Fruit fly (Drosophila melanogaster): Measurements from ENCODE around the gene CG34109.

Gene CG34109

dm6 chr2L:10093788-10094187, at the start of gene CG34109:
TSS of gene CG34109 (plus strand) at chr2L:10094088.
- TF ChIP-seq Blimp-1 (GFP tag; optimal IDR thresholded peaks at IDR 0.05): no peak
- no peak for TF ChIP-seq eg (GFP tag; IDR thresholded peaks at IDR 0.05)
- no peak for TF ChIP-seq salr (GFP tag; optimal IDR thresholded peaks at IDR 0.05)
- no peak for TF ChIP-seq CG6163 (GFP tag; IDR thresholded peaks at IDR 0.05)
- TF ChIP-seq Sox14 (GFP tag; optimal IDR thresholded peaks at IDR 0.05): no peak
- TF ChIP-seq Ets21C (GFP tag; optimal IDR thresholded peaks at IDR 0.05): no peak
- no peak for TF ChIP-seq CG6808 (GFP tag; optimal IDR thresholded peaks at IDR 0.05)
- TF ChIP-seq CG32006 (GFP tag; optimal IDR thresholded peaks at IDR 0.05): no peak
- no peak for TF ChIP-seq net (GFP tag; optimal IDR thresholded peaks at IDR 0.05)

- TF ChIP-seq Sox14 (GFP tag; optimal IDR thresholded peaks at IDR 0.05): no peak
- no peak for TF ChIP-seq fkh (GFP tag; optimal IDR thresholded peaks at IDR 0.05)
- peak; percentile 14 for TF ChIP-seq vri (GFP tag; optimal IDR thresholded peaks at IDR 0.05)
- no peak for TF ChIP-seq OdsH (GFP tag; optimal IDR thresholded peaks at IDR 0.05)
- no peak for TF ChIP-seq CG3032 (tag; optimal IDR thresholded peaks at IDR 0.05)
Observed at dm6 chr2L:10049280-10049679, 44.6 kb upstream of the CG34109 start, which contains the start of gene CG33301. TSS of gene CG33301 (plus strand) at chr2L:10049580.

- TF ChIP-seq svp (GFP tag) (peak; percentile 15), net (GFP tag; optimal IDR thresholded peaks at IDR 0.05) (no peak), Eip78C (GFP tag) (peak; percentile 20), Blimp-1 (GFP tag; optimal IDR thresholded peaks at IDR 0.05) (peak; percentile 85)
Observed at dm6 chr2L:10053583-10054263, 40.2 kb upstream of the CG34109 start, which contains the start of gene Cpr31A. TSS of gene Cpr31A (plus strand) at chr2L:10054213.

- TF ChIP-seq fkh (GFP tag; optimal IDR thresholded peaks at IDR 0.05) (no peak), pdm3 (GFP tag; optimal IDR thresholded peaks at IDR 0.05) (no peak), Met (GFP tag; optimal IDR thresholded peaks at IDR 0.05) (no peak), dac (GFP tag; optimal IDR thresholded peaks at IDR 0.05) (no peak), CG11294 (GFP tag; IDR thresholded peaks at IDR 0.05) (no peak), acj6 (GFP tag; optimal IDR thresholded peaks at IDR 0.05) (no peak), salr (GFP tag; optimal IDR thresholded peaks at IDR 0.05) (no peak), fd85E (GFP tag; optimal IDR thresholded peaks at IDR 0.05) (no peak), achi (GFP tag; optimal IDR thresholded peaks at IDR 0.05) (no peak), CG31627 (GFP tag; optimal IDR thresholded peaks at IDR 0.05) (no peak), Hr39 (GFP tag; optimal IDR thresholded peaks at IDR 0.05) (no peak), Sox102F (GFP tag; optimal IDR thresholded peaks at IDR 0.05) (no peak), svp (GFP tag) (no peak), CG16779 (tag; optimal IDR thresholded peaks at IDR 0.05) (no peak), Sox15 (GFP tag; optimal IDR thresholded peaks at IDR 0.05) (no peak), lz (GFP tag; optimal IDR thresholded peaks at IDR 0.05) (no peak)
Observed at dm6 chr2L:10056705-10057104, 37.2 kb upstream of the CG34109 start, which contains the start of gene Pen. TSS of gene Pen (plus strand) at chr2L:10056900.

dm6 chr2L:10057236-10057635, 36.7 kb upstream of the CG34109 start:
- peak; percentile 98 for TF ChIP-seq CG6792 (GFP tag; optimal IDR thresholded peaks at IDR 0.05)
- peak; percentile 96 for TF ChIP-seq Ets21C (GFP tag; optimal IDR thresholded peaks at IDR 0.05)
- TF ChIP-seq Eip78C (GFP tag): peak; percentile 99
- peak; percentile 97 for TF ChIP-seq CG10669 (GFP tag; optimal IDR thresholded peaks at IDR 0.05)
- peak; percentile 98 for TF ChIP-seq cyc (GFP tag; optimal IDR thresholded peaks at IDR 0.05)
- TF ChIP-seq CG31627 (GFP tag; optimal IDR thresholded peaks at IDR 0.05): peak; percentile 98
- TF ChIP-seq pdm3 (GFP tag; optimal IDR thresholded peaks at IDR 0.05): peak; percentile 97
- TF ChIP-seq CG3919 (GFP tag; optimal IDR thresholded peaks at IDR 0.05): peak; percentile 99
- TF ChIP-seq CG16779 (tag; optimal IDR thresholded peaks at IDR 0.05): peak; percentile 93
- peak; percentile 93 for TF ChIP-seq dac (GFP tag; optimal IDR thresholded peaks at IDR 0.05)
- TF ChIP-seq lz (GFP tag; optimal IDR thresholded peaks at IDR 0.05): peak; percentile 98
- TF ChIP-seq CG1621 (tag; optimal IDR thresholded peaks at IDR 0.05): peak; percentile 94
- TF ChIP-seq Sox14 (GFP tag; optimal IDR thresholded peaks at IDR 0.05): peak; percentile 98
- peak; percentile 90 for TF ChIP-seq CG11294 (GFP tag; IDR thresholded peaks at IDR 0.05)
- TF ChIP-seq CG8119 (GFP tag; IDR thresholded peaks at IDR 0.05): peak; percentile 94
- TF ChIP-seq net (GFP tag; optimal IDR thresholded peaks at IDR 0.05): peak; percentile 98
- TF ChIP-seq CG8319 (GFP tag; optimal IDR thresholded peaks at IDR 0.05): peak; percentile 96
- TF ChIP-seq CG6808 (GFP tag; optimal IDR thresholded peaks at IDR 0.05): peak; percentile 94
- TF ChIP-seq Smox (GFP tag; optimal IDR thresholded peaks at IDR 0.05): peak; percentile 98
- TF ChIP-seq CG15336 (GFP tag; IDR thresholded peaks at IDR 0.05): peak; percentile 93
- no peak for TF ChIP-seq fkh (GFP tag; optimal IDR thresholded peaks at IDR 0.05)
- TF ChIP-seq CG4318 (GFP tag; optimal IDR thresholded peaks at IDR 0.05): peak; percentile 91
- TF ChIP-seq eg (GFP tag; IDR thresholded peaks at IDR 0.05): peak; percentile 97
- peak; percentile 98 for TF ChIP-seq CG10631 (GFP tag; optimal IDR thresholded peaks at IDR 0.05)
- peak; percentile 98 for TF ChIP-seq esn (GFP tag; optimal IDR thresholded peaks at IDR 0.05)
- peak; percentile 95 for TF ChIP-seq CG32006 (GFP tag; optimal IDR thresholded peaks at IDR 0.05)
- TF ChIP-seq Hr38 (GFP tag; optimal IDR thresholded peaks at IDR 0.05): peak; percentile 20
